Fruit fly (Drosophila melanogaster) whole organism, pupa: ENCODE results near the gene CG8620.

ENCODE experiments used
- CG10348 ChIP-seq: fragments of 200-800 bp; sonication (Bioruptor generic); IDR thresholded peaks from 2 replicates; pipeline ENCODE4 v1.3.6; 2022; ENCODE audit warnings: missing biosample characterization, missing genetic modification characterization
- CG12605 ChIP-seq: fragments of 200-800 bp; sonication (Bioruptor generic); IDR thresholded peaks from 2 replicates; pipeline ENCODE4 v1.3.6; 2022; ENCODE audit warnings: missing biosample characterization, missing genetic modification characterization
- CG13204 ChIP-seq: fragments of 200-800 bp; sonication (Bioruptor generic); optimal IDR thresholded peaks from 2 replicates; lab custom pipeline; 2018; ENCODE audit warnings: missing biosample characterization, mild to moderate bottlenecking, missing genetic modification characterization, moderate library complexity
- CG14655 ChIP-seq: fragments of 200-800 bp; sonication (Bioruptor generic); optimal IDR thresholded peaks from 3 replicates; lab custom pipeline; 2017; ENCODE audit warnings: mild to moderate bottlenecking, missing biosample characterization, missing genetic modification reagents, missing genetic modification characterization
- CG15710 ChIP-seq: fragments of 200-800 bp; sonication (Bioruptor generic); optimal IDR thresholded peaks from 2 replicates; lab custom pipeline; 2018; ENCODE audit warnings: missing biosample characterization, mild to moderate bottlenecking, missing genetic modification characterization, moderate library complexity
- CG17806 ChIP-seq: fragments of 200-800 bp; sonication (Bioruptor generic); optimal IDR thresholded peaks from 2 replicates; lab custom pipeline; 2018; ENCODE audit warnings: missing biosample characterization, mild to moderate bottlenecking, missing genetic modification characterization, moderate library complexity
- CG32121 ChIP-seq: fragments of 200-800 bp; sonication (Bioruptor generic); IDR thresholded peaks from 2 replicates; pipeline ENCODE4 v1.3.6; 2022; ENCODE audit warnings: missing biosample characterization, missing genetic modification characterization
- CG34367 ChIP-seq: fragments of 200-800 bp; sonication (Bioruptor generic); optimal IDR thresholded peaks from 2 replicates; lab custom pipeline; 2018; ENCODE audit warnings: missing biosample characterization, mild to moderate bottlenecking, missing genetic modification characterization
- CG4496 ChIP-seq: fragments of 200-800 bp; sonication (Bioruptor generic); IDR thresholded peaks from 3 replicates; pipeline ENCODE4 v1.3.6; 2022; ENCODE audit warnings: missing biosample characterization, missing genetic modification characterization
- CG8159 ChIP-seq: fragments of 200-800 bp; sonication (Bioruptor generic); optimal IDR thresholded peaks from 3 replicates; lab custom pipeline; 2018; ENCODE audit warnings: missing biosample characterization, mild to moderate bottlenecking, missing genetic modification characterization, moderate library complexity
- CG8301 ChIP-seq: fragments of 200-800 bp; sonication (Bioruptor generic); optimal IDR thresholded peaks from 2 replicates; lab custom pipeline; 2018; ENCODE audit warnings: missing biosample characterization, mild to moderate bottlenecking, missing genetic modification characterization
- CG9948 ChIP-seq: fragments of 200-800 bp; sonication (Bioruptor generic); optimal IDR thresholded peaks from 2 replicates; lab custom pipeline; 2018; ENCODE audit warnings: missing biosample characterization, mild to moderate bottlenecking, missing genetic modification characterization, moderate library complexity
- D1 ChIP-seq: fragments of 200-800 bp; sonication (Bioruptor generic); optimal IDR thresholded peaks from 2 replicates; lab custom pipeline; 2018; ENCODE audit warnings: missing biosample characterization, mild to moderate bottlenecking, missing genetic modification characterization, moderate library complexity
- EcR ChIP-seq: fragments of 200-800 bp; sonication (Bioruptor generic); optimal IDR thresholded peaks from 3 replicates; lab custom pipeline; 2019; ENCODE audit warnings: missing biosample characterization, missing genetic modification characterization, mild to moderate bottlenecking, moderate library complexity, missing genetic modification reagents
- Ets98B ChIP-seq: fragments of 200-800 bp; sonication (Bioruptor generic); IDR thresholded peaks from 2 replicates; pipeline ENCODE4 v1.3.6; 2022; ENCODE audit warnings: missing biosample characterization, missing genetic modification characterization
- Pif1A ChIP-seq: fragments of 200-800 bp; sonication (Bioruptor generic); optimal IDR thresholded peaks from 3 replicates; lab custom pipeline; 2016; ENCODE audit warnings: missing biosample characterization, missing genetic modification characterization
- Pif1B ChIP-seq: fragments of 200-800 bp; sonication (Bioruptor generic); optimal IDR thresholded peaks from 3 replicates; lab custom pipeline; 2016; ENCODE audit warnings: missing biosample characterization, missing genetic modification characterization
- Snoo ChIP-seq: fragments of 200-800 bp; sonication (Bioruptor generic); optimal IDR thresholded peaks from 3 replicates; lab custom pipeline; 2017; ENCODE audit warnings: missing biosample characterization, mild to moderate bottlenecking, missing genetic modification characterization, inconsistent platforms
- fd96Ca ChIP-seq: fragments of 200-800 bp; sonication (Bioruptor generic); IDR thresholded peaks from 3 replicates; pipeline ENCODE4 v1.3.6; 2022; ENCODE audit warnings: missing biosample characterization, missing genetic modification characterization
- gl ChIP-seq: fragments of 200-800 bp; sonication (Bioruptor generic); optimal IDR thresholded peaks from 2 replicates; lab custom pipeline; 2018; ENCODE audit warnings: missing biosample characterization, mild to moderate bottlenecking, missing genetic modification characterization
- rn ChIP-seq: fragments of 200-800 bp; sonication (Bioruptor generic); IDR thresholded peaks from 2 replicates; pipeline ENCODE4 v1.3.6; 2022; ENCODE audit warnings: missing biosample characterization, missing genetic modification characterization

Gene CG8620

DNA sequence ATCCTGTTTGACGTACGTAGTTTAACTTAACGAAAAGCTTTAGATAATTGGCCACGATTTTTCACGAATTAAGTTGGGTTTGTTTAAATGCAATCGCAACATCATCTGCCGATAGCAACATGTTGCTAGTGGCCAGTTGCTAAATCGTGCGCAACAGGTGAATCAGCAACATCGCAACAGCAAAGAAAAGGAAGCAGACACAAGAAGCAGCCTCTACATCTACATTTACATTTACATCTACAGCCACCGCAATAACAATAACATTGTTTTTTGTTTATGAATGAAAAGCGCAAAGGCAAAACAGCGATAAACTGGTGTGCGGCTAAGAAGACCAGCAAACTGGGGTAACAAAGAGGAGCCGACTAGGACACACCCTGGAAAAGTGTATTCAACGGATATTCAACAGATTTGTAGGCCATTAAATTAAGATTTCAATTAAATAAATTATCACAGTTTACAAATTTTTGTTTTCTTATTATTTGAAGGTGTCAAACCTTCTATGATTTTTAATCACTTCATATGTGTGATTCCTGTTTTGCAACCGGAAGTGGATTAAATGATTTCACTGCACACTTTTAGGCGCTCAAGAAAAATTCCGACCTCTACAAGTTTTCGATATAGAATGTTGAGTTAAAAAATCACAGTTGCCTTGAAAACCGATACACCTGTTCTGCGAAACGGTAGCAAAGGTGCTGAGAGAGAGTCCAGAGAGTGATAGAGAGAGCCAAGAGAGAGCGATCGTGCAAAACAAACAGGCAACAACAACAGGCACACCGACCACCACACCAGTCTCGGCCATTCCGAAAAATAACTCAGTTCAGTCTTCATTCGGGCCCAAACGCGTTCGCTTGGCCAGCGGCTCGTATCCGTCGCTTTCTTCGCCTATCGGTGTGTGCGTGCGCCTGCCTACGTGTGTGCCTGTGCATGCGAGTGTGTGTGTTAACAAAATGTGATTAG lies 23.9 kb upstream of the CG8620 start, which contains the start of gene melt:
TSS of gene melt (plus strand) at position 818 of the 957 bp plus-strand sequence.
- TF ChIP-seq CG34367 (tag; lab: Kevin White, UChicago) = peak; percentile 73
- no peak for TF ChIP-seq rn (GFP tag; lab: Robert Waterston, UW)
- TF ChIP-seq CG9948 (tag; lab: Kevin White, UChicago) = peak; percentile 81
- TF ChIP-seq Snoo (tag; lab: Kevin White, UChicago) = peak; percentile 87
- TF ChIP-seq EcR (GFP tag; lab: Kevin White, UChicago) = no peak
- peak; percentile 72 for TF ChIP-seq CG17806 (tag; lab: Kevin White, UChicago)
- TF ChIP-seq D1 = peak; percentile 73
- peak; percentile 38 for TF ChIP-seq CG13204
- TF ChIP-seq CG4496 (GFP tag; lab: Robert Waterston, UW) = peak; percentile 75
- peak; percentile 12; the same call in 1 of the 2 replicates for TF ChIP-seq CG10348 (GFP tag; lab: Robert Waterston, UW)
- peak; percentile 89 for TF ChIP-seq Pif1B (GFP tag; lab: Kevin White, UChicago)
- TF ChIP-seq Pif1A (GFP tag; lab: Kevin White, UChicago) = peak; percentile 91
- no peak for TF ChIP-seq gl
- peak; percentile 54 for TF ChIP-seq Ets98B (GFP tag; lab: Robert Waterston, UW)
- TF ChIP-seq CG8159 (tag; lab: Kevin White, UChicago) = peak; percentile 87
- no peak; the same call in 1 of the 2 replicates for TF ChIP-seq CG12605 (GFP tag; lab: Robert Waterston, UW)
- TF ChIP-seq CG32121 (GFP tag; lab: Robert Waterston, UW) = peak; percentile 69
- peak; percentile 75 for TF ChIP-seq fd96Ca (GFP tag; lab: Robert Waterston, UW)
- peak; percentile 93 for TF ChIP-seq CG14655 (GFP tag; lab: Kevin White, UChicago)
- peak; percentile 81 for TF ChIP-seq CG15710 (tag; lab: Kevin White, UChicago)
- TF ChIP-seq CG8301 (tag; lab: Kevin White, UChicago) = peak; percentile 90

dm6 chr3L:7134818-7135217 lies 23.1 kb upstream of the CG8620 start:
- TF ChIP-seq CG8159 (tag; lab: Kevin White, UChicago) (peak; percentile 42), Ets98B (GFP tag; lab: Robert Waterston, UW) (peak; percentile 53), CG14655 (GFP tag; lab: Kevin White, UChicago) (no peak), EcR (GFP tag; lab: Kevin White, UChicago) (no peak), CG17806 (tag; lab: Kevin White, UChicago) (peak; percentile 49), Pif1B (GFP tag; lab: Kevin White, UChicago) (no peak), CG32121 (GFP tag; lab: Robert Waterston, UW) (no peak), Snoo (tag; lab: Kevin White, UChicago) (no peak), CG34367 (tag; lab: Kevin White, UChicago) (peak; percentile 58), Pif1A (GFP tag; lab: Kevin White, UChicago) (peak; percentile 41), CG4496 (GFP tag; lab: Robert Waterston, UW) (peak; percentile 86), gl (peak; percentile 85), CG12605 (GFP tag; lab: Robert Waterston, UW) (peak; percentile 78), fd96Ca (GFP tag; lab: Robert Waterston, UW) (peak; percentile 59; the same call in 1 of the 3 replicates), CG9948 (tag; lab: Kevin White, UChicago) (peak; percentile 10), CG13204 (peak; percentile 58), CG15710 (tag; lab: Kevin White, UChicago) (peak; percentile 50), D1 (no peak), CG8301 (tag; lab: Kevin White, UChicago) (no peak)

- TF ChIP-seq fd96Ca (GFP tag; lab: Robert Waterston, UW) = 0 out of 3 replicates have a peak, but pooled peaks have one; percentile 30
- no peak for TF ChIP-seq Ets98B (GFP tag; lab: Robert Waterston, UW)
- peak; percentile 83 for TF ChIP-seq CG4496 (GFP tag; lab: Robert Waterston, UW)
Observed at dm6 chr3L:7136663-7137062, 21.2 kb upstream of the CG8620 start.

DNA sequence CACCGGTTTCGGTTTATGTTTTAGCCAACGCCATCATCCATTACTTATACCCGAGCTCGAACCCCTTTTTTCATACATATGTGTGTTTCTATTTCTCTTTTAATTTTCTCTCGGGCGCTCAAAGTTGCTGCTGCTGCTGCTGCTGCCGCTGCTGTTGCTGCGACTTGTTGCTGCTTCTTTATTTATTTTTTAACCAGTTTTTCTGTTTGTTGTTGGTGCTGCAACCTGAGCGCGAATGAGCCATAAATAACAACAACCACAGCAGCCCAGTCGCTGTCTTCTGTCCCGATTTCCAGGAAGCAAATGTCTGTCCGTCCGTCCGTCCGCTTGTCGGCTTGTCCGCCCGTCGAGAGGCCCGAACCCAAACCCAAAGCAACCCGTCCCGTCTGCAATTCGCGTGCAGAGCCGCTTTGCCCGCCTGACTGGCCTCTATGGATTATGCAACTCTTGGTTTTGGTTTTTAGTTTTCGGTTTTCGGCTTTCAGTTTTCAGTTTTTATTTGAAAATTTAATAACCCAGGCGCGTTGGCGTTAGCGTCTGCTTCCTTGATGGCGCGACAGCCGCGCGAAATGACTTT lies 20.2 kb upstream of the CG8620 start:
- TF ChIP-seq Pif1A (GFP tag; lab: Kevin White, UChicago) = no peak
- TF ChIP-seq CG8301 (tag; lab: Kevin White, UChicago) = no peak
- 0 out of 2 replicates have a peak, but pooled peaks have one; percentile 29 for TF ChIP-seq CG12605 (GFP tag; lab: Robert Waterston, UW)
- TF ChIP-seq Ets98B (GFP tag; lab: Robert Waterston, UW) = no peak
- no peak for TF ChIP-seq CG14655 (GFP tag; lab: Kevin White, UChicago)
- TF ChIP-seq Pif1B (GFP tag; lab: Kevin White, UChicago) = no peak
- TF ChIP-seq D1 = no peak
- no peak for TF ChIP-seq Snoo (tag; lab: Kevin White, UChicago)
- no peak for TF ChIP-seq gl
- TF ChIP-seq CG34367 (tag; lab: Kevin White, UChicago) = no peak
- peak; percentile 39 for TF ChIP-seq EcR (GFP tag; lab: Kevin White, UChicago)
- TF ChIP-seq CG4496 (GFP tag; lab: Robert Waterston, UW) = peak; percentile 9; the same call in 1 of the 3 replicates
- TF ChIP-seq CG32121 (GFP tag; lab: Robert Waterston, UW) = no peak
- TF ChIP-seq fd96Ca (GFP tag; lab: Robert Waterston, UW) = peak; percentile 23; the same call in 1 of the 3 replicates
- no peak for TF ChIP-seq CG10348 (GFP tag; lab: Robert Waterston, UW)
- TF ChIP-seq CG13204 = peak; percentile 87
- TF ChIP-seq CG15710 (tag; lab: Kevin White, UChicago) = no peak
- no peak for TF ChIP-seq CG8159 (tag; lab: Kevin White, UChicago)
- no peak for TF ChIP-seq rn (GFP tag; lab: Robert Waterston, UW)
- no peak for TF ChIP-seq CG9948 (tag; lab: Kevin White, UChicago)
- TF ChIP-seq CG17806 (tag; lab: Kevin White, UChicago) = no peak
- TF ChIP-seq, all 21 proteins: peak for 5
